Fruit fly (Drosophila melanogaster): ENCODE data around the gene CG32641.
A peak's percentile ranks its signal among the peaks of the same experiment; 100 is the strongest.

CG32641 gene

DNA sequence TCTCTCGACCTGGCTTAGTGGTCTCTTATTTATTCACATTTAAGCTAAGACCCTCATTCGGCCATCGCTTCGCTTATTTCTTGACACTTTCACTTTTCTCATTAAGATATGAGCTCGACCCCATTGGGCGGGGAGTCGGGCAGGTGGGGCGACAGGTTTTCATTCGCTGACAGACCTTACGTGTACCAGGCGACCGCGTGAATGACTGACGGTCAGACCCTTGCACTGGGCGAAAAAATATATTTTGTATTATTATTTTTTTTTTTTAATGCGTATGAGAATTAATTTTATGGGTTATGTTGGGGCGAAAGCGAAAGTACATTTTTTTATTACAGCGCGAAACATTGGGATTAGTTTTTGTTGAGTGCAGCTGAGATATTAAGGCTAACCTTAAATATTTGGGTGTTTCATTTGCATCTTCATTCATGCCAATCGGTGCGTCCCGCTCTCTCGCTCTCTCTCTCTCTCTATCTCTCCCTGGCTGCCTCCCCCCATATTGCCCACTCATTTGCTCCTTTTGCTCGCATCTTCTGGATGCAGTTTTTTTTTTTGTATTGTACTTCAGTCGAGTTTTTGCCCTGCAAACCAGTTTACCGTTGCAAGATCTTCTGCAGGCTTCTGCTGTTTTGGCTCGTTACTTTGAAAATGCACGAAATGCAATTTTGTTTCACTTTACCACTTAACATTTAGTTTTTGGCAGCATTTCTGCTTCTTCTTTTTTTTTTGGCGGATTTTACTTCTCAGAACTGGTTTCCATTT is 47.2 kb upstream of the CG32641 start (continued):
- TF ChIP-seq repo (GFP tag; optimal IDR thresholded peaks at IDR 0.05) (no peak), lmd (GFP tag; IDR thresholded peaks at IDR 0.05) (peak; percentile 66), lab (GFP tag; optimal IDR thresholded peaks at IDR 0.05) (peak; percentile 45), chm (GFP tag; IDR thresholded peaks at IDR 0.05) (0 out of 2 replicates have a peak, but pooled peaks have one; percentile 13), Sox100B (GFP tag; optimal IDR thresholded peaks at IDR 0.05) (peak; percentile 47), Neu2 (GFP tag; optimal IDR thresholded peaks at IDR 0.05; ENCODE audit: borderline replicate concordance) (no peak), fru (optimal IDR thresholded peaks at IDR 0.05) (no peak), vnd (GFP tag; IDR thresholded peaks at IDR 0.05; ENCODE audit: partially characterized antibody) (no peak), CG11456 (GFP tag; IDR thresholded peaks at IDR 0.05) (peak; percentile 60; the same call in 1 of the 3 replicates), Lim3 (GFP tag; IDR thresholded peaks at IDR 0.05) (peak; percentile 61; the same call in 1 of the 2 replicates), rib (GFP tag; IDR thresholded peaks at IDR 0.05) (no peak), CG9727 (GFP tag; optimal IDR thresholded peaks at IDR 0.05) (peak; percentile 28), insv (GFP tag; optimal IDR thresholded peaks at IDR 0.05) (no peak), CG17186 (GFP tag; optimal IDR thresholded peaks at IDR 0.05) (no peak), CG30403 (GFP tag; optimal IDR thresholded peaks at IDR 0.05) (peak; percentile 31), Bteb2 (GFP tag; optimal IDR thresholded peaks at IDR 0.05) (no peak), bcd (GFP tag; optimal IDR thresholded peaks at IDR 0.05) (peak; percentile 43), nerfin-1 (tag; optimal IDR thresholded peaks at IDR 0.05) (peak; percentile 61), CG43689 (GFP tag; IDR thresholded peaks at IDR 0.05) (no peak; the same call in 1 of the 2 replicates), CG2712 (tag; optimal IDR thresholded peaks at IDR 0.05) (peak; percentile 43), CG17829 (tag; optimal IDR thresholded peaks at IDR 0.05) (peak; percentile 39), unc-4 (GFP tag; IDR thresholded peaks at IDR 0.05; ENCODE audit: partially characterized antibody) (no peak), CG15011 (GFP tag; optimal IDR thresholded peaks at IDR 0.05) (no peak), ERR (GFP tag; optimal IDR thresholded peaks at IDR 0.05) (no peak), zen2 (GFP tag; IDR thresholded peaks at IDR 0.05; ENCODE audit: partially characterized antibody) (no peak), cg (GFP tag; optimal IDR thresholded peaks at IDR 0.05) (no peak), nmo (GFP tag; optimal IDR thresholded peaks at IDR 0.05) (peak; percentile 72), so (GFP tag; IDR thresholded peaks at IDR 0.05) (peak; percentile 67; the same call in 1 of the 3 replicates), btn (GFP tag; optimal IDR thresholded peaks at IDR 0.05) (no peak), Dref (GFP tag; IDR thresholded peaks at IDR 0.05) (no peak), Usf (GFP tag; optimal IDR thresholded peaks at IDR 0.05) (no peak), TFAM (GFP tag; optimal IDR thresholded peaks at IDR 0.05) (no peak), CG33557 (GFP tag; optimal IDR thresholded peaks at IDR 0.05) (no peak), CG8281 (tag; optimal IDR thresholded peaks at IDR 0.05) (peak; percentile 46), crol (GFP tag; IDR thresholded peaks at IDR 0.05) (peak; percentile 31; the same call in 1 of the 2 replicates), CG12659 (GFP tag; optimal IDR thresholded peaks at IDR 0.05) (no peak), GATAe (GFP tag; conservative IDR thresholded peaks at IDR 0.05) (no peak), CG31441 (GFP tag; IDR thresholded peaks at IDR 0.05) (peak; percentile 57), CG16813 (GFP tag; IDR thresholded peaks at IDR 0.05; ENCODE audit: partially characterized antibody) (no peak), Oaz (GFP tag; IDR thresholded peaks at IDR 0.05) (0 out of 2 replicates have a peak, but pooled peaks have one; percentile 10), Hey (tag; optimal IDR thresholded peaks at IDR 0.05) (no peak), her (GFP tag; optimal IDR thresholded peaks at IDR 0.05) (no peak), CG11504 (tag; optimal IDR thresholded peaks at IDR 0.05) (peak; percentile 70), CG8765 (GFP tag; IDR thresholded peaks at IDR 0.05) (no peak), disco-r (GFP tag; optimal IDR thresholded peaks at IDR 0.05) (no peak), vfl (GFP tag; optimal IDR thresholded peaks at IDR 0.05) (no peak), trh (GFP tag; optimal IDR thresholded peaks at IDR 0.05) (peak; percentile 18), sens-2 (GFP tag; IDR thresholded peaks at IDR 0.05) (peak; percentile 73; the same call in 1 of the 2 replicates), CG17612 (GFP tag; IDR thresholded peaks at IDR 0.05) (no peak)

All from whole organism, embryonic.